Fruit fly (Drosophila melanogaster) whole organism, wandering third instar larva: ENCODE results near the gene CG34355.

ENCODE experiments used
- Abd-B ChIP-seq: fragments of >200 bp; optimal IDR thresholded peaks from 2 replicates; lab custom pipeline; 2017; ENCODE audit warnings: missing biosample characterization, missing genetic modification characterization
- CG32264 ChIP-seq: fragments of 200-800 bp; sonication (Bioruptor generic); optimal IDR thresholded peaks from 2 replicates; lab custom pipeline; 2016; ENCODE audit warnings: missing biosample characterization, missing genetic modification characterization
- CG9705 ChIP-seq: fragments of 200-800 bp; sonication (Bioruptor generic); optimal IDR thresholded peaks from 2 replicates; lab custom pipeline; 2018; ENCODE audit warnings: missing biosample characterization, mild to moderate bottlenecking, missing genetic modification characterization
- CrebA ChIP-seq: fragments of 200-800 bp; sonication (Bioruptor generic); optimal IDR thresholded peaks from 2 replicates; lab custom pipeline; 2016; ENCODE audit warnings: missing biosample characterization, mild to moderate bottlenecking, missing genetic modification characterization, borderline replicate concordance
- Dfd ChIP-seq: fragments of >200 bp; optimal IDR thresholded peaks from 2 replicates; lab custom pipeline; 2017; ENCODE audit warnings: missing biosample characterization, missing genetic modification characterization
- Dif ChIP-seq: fragments of 200-275, 200-300 bp; sonication (Bioruptor generic); optimal IDR thresholded peaks from 2 replicates; lab custom pipeline; 2018; ENCODE audit warnings: missing biosample characterization, missing genetic modification characterization; ENCODE audit not compliant: partially characterized antibody
- GATAd ChIP-seq: sonication (Bioruptor generic); optimal IDR thresholded peaks from 2 replicates; lab custom pipeline; 2016; ENCODE audit warnings: missing biosample characterization, missing genetic modification characterization
- HLH106 ChIP-seq: fragments of 200-800 bp; optimal IDR thresholded peaks from 3 replicates; lab custom pipeline; 2019; ENCODE audit warnings: missing biosample characterization, mild to moderate bottlenecking, missing genetic modification characterization, moderate library complexity
- Hnf4 ChIP-seq: fragments of 200-800 bp; sonication (Bioruptor generic); optimal IDR thresholded peaks from 2 replicates; lab custom pipeline; 2016; ENCODE audit warnings: missing biosample characterization, mild to moderate bottlenecking, missing genetic modification characterization
- Hr78 ChIP-seq: fragments of >200 bp; optimal IDR thresholded peaks from 2 replicates; lab custom pipeline; 2017; ENCODE audit warnings: missing biosample characterization, missing genetic modification characterization
- Hr83 ChIP-seq: fragments of 200-300 bp; sonication (Bioruptor generic); optimal IDR thresholded peaks from 2 replicates; lab custom pipeline; 2016; ENCODE audit warnings: missing biosample characterization, mild to moderate bottlenecking, missing genetic modification characterization, moderate library complexity; ENCODE audit not compliant: poor library complexity, severe bottlenecking
- Jra ChIP-seq: sonication (Bioruptor generic); optimal IDR thresholded peaks from 2 replicates; lab custom pipeline; 2016; ENCODE audit warnings: missing biosample characterization, missing genetic modification characterization
- Mio ChIP-seq: sonication (Bioruptor generic); optimal IDR thresholded peaks from 2 replicates; lab custom pipeline; 2016; ENCODE audit warnings: missing biosample characterization, missing genetic modification characterization
- Myc ChIP-seq: fragments of >200 bp; optimal IDR thresholded peaks from 2 replicates; lab custom pipeline; 2017
- N ChIP-seq: fragments of >200 bp; optimal IDR thresholded peaks from 2 replicates; lab custom pipeline; 2018; ENCODE audit warnings: missing biosample characterization, missing external identifiers, missing genetic modification characterization
- OdsH ChIP-seq: fragments of 200-800 bp; sonication (Bioruptor generic); optimal IDR thresholded peaks from 2 replicates; lab custom pipeline; 2016; ENCODE audit warnings: missing biosample characterization, mild to moderate bottlenecking, missing genetic modification characterization
- Rel ChIP-seq, 2 experiments: fragments of 200-800 bp; sonication (Bioruptor generic) in 1 of 2; optimal IDR thresholded peaks; 2 replicates in 1 of 2; 3 replicates in 1 of 2; lab custom pipeline; 2016 to 2019; ENCODE audit warnings: mild to moderate bottlenecking in 2 of 2, missing biosample characterization in 2 of 2, missing genetic modification characterization in 2 of 2, moderate library complexity in 1 of 2
- Sp1 ChIP-seq: fragments of 200-800 bp; sonication (Bioruptor generic); optimal IDR thresholded peaks from 3 replicates; lab custom pipeline; 2019; ENCODE audit warnings: missing biosample characterization, mild to moderate bottlenecking, missing genetic modification characterization, moderate library complexity
- Vsx2 ChIP-seq: fragments of 200-300, 225-300 bp; sonication (Bioruptor generic); optimal IDR thresholded peaks from 2 replicates; lab custom pipeline; 2018; ENCODE audit warnings: missing biosample characterization, missing genetic modification characterization; ENCODE audit not compliant: partially characterized antibody
- br ChIP-seq: fragments of 200-800 bp; sonication (Bioruptor generic); optimal IDR thresholded peaks from 2 replicates; lab custom pipeline; 2016; ENCODE audit warnings: missing biosample characterization, missing genetic modification characterization
- brk ChIP-seq: fragments of 200-800 bp; sonication (Bioruptor generic); optimal IDR thresholded peaks from 2 replicates; lab custom pipeline; 2016; ENCODE audit warnings: missing biosample characterization, mild to moderate bottlenecking, missing genetic modification characterization
- dl ChIP-seq, 2 experiments: fragments of 175-275, 200-275 bp in 1 of 2; fragments of 200-275 bp in 1 of 2; sonication (Bioruptor generic); optimal IDR thresholded peaks; lab custom pipeline; 2018; ENCODE audit warnings: mild to moderate bottlenecking in 2 of 2, missing biosample characterization in 2 of 2, missing genetic modification characterization in 2 of 2, moderate library complexity in 2 of 2; ENCODE audit not compliant: partially characterized antibody in 2 of 2, insufficient read depth in 1 of 2
- dmrt93B ChIP-seq: fragments of 200-800 bp; sonication (Bioruptor generic); optimal IDR thresholded peaks from 2 replicates; lab custom pipeline; 2018; ENCODE audit warnings: missing biosample characterization, mild to moderate bottlenecking, missing genetic modification characterization
- dsf ChIP-seq: sonication (Bioruptor generic); optimal IDR thresholded peaks from 2 replicates; lab custom pipeline; 2016; ENCODE audit warnings: missing biosample characterization, missing genetic modification characterization, borderline replicate concordance
- ey ChIP-seq: fragments of 200-800 bp; sonication (Bioruptor generic); optimal IDR thresholded peaks from 2 replicates; lab custom pipeline; 2016; ENCODE audit warnings: missing biosample characterization, missing genetic modification characterization
- foxo ChIP-seq, 2 experiments: fragments of 200-800 bp; sonication (Bioruptor generic); optimal IDR thresholded peaks; 2 replicates in 1 of 2; 3 replicates in 1 of 2; lab custom pipeline; 2016 to 2017; ENCODE audit warnings: missing biosample characterization in 2 of 2, missing genetic modification characterization in 2 of 2
- fru ChIP-seq: fragments of 200-800 bp; sonication (Bioruptor generic); optimal IDR thresholded peaks from 3 replicates; lab custom pipeline; 2016; ENCODE audit warnings: missing biosample characterization, mild to moderate bottlenecking, missing genetic modification characterization
- h ChIP-seq: fragments of 200-800 bp; sonication (Bioruptor generic); optimal IDR thresholded peaks from 3 replicates; lab custom pipeline; 2016; ENCODE audit warnings: missing biosample characterization, mild to moderate bottlenecking, missing genetic modification characterization
- jim ChIP-seq: fragments of 175-275, 200-325 bp; sonication (Bioruptor generic); optimal IDR thresholded peaks from 2 replicates; lab custom pipeline; 2016; ENCODE audit warnings: missing biosample characterization, mild to moderate bottlenecking, missing genetic modification characterization
- lola ChIP-seq: fragments of >200 bp; optimal IDR thresholded peaks from 2 replicates; lab custom pipeline; 2017; ENCODE audit warnings: missing biosample characterization, missing genetic modification characterization
- pan ChIP-seq: fragments of >200 bp; optimal IDR thresholded peaks from 2 replicates; lab custom pipeline; 2017
- psq ChIP-seq: fragments of 200-800 bp; sonication (Bioruptor generic); optimal IDR thresholded peaks from 3 replicates; lab custom pipeline; 2017; ENCODE audit warnings: missing biosample characterization, mild to moderate bottlenecking, missing genetic modification characterization, moderate library complexity
- rgr ChIP-seq: fragments of 200-800 bp; sonication (Bioruptor generic); optimal IDR thresholded peaks from 3 replicates; lab custom pipeline; 2016; ENCODE audit warnings: missing biosample characterization, mild to moderate bottlenecking, missing genetic modification characterization
- sage ChIP-seq: fragments of 200-800 bp; sonication (Bioruptor generic); optimal IDR thresholded peaks from 2 replicates; lab custom pipeline; 2016; ENCODE audit warnings: missing biosample characterization, mild to moderate bottlenecking, missing genetic modification characterization
- sv ChIP-seq: fragments of 200-800 bp; sonication (Bioruptor generic); optimal IDR thresholded peaks from 3 replicates; lab custom pipeline; 2016; ENCODE audit warnings: missing biosample characterization, missing genetic modification characterization
- tai ChIP-seq: sonication (Bioruptor generic); optimal IDR thresholded peaks from 2 replicates; lab custom pipeline; 2016; ENCODE audit warnings: missing biosample characterization, missing genetic modification characterization
- usp ChIP-seq: fragments of >200 bp; optimal IDR thresholded peaks from 2 replicates; lab custom pipeline; 2017; ENCODE audit warnings: missing biosample characterization, missing genetic modification characterization
- woc ChIP-seq: sonication (Bioruptor generic); optimal IDR thresholded peaks from 2 replicates; lab custom pipeline; 2016; ENCODE audit warnings: missing biosample characterization, mild to moderate bottlenecking, missing genetic modification characterization

CG34355 gene

DNA sequence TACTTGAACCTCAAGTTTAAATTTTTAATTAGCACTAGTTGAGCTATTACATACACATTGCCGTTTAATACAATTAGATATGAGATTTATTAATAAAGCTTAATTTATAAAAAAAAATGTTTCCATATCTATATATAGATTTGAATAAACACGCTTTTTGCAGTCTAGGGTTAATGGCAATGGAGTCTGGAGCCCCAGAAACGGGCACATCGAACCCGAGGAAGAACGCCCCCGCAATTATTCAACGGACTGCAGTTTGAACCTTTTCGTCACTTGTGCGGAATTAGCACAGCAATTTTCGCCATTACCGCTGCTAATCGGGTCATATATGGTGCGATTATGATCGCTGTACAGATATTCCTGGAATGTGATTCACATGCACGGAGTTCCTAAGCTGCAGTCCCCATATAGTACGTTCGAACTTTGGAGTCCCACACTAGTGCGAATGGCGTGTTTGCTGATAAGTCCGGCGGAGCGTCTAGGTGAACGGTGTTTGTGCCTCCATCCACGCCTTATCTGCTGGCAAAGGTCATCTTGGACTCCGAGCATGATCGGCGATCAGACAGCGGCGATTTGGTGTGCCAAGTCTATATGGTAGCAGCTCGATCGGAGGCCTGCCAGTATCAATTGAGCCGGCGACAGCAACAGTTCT, 39.9 kb upstream of the CG34355 start, which contains the start of gene Lsd-1:
Lsd-1 (plus strand) TSS at position 236 of the 652 bp plus-strand sequence.
- TF ChIP-seq Myc (lab: Kevin White, UChicago) (no peak), dsf (no peak), Sp1 (peak; percentile 76), Rel (GFP tag; optimal IDR thresholded peaks at IDR 0.05; lab: Kevin White, UChicago) (peak; percentile 23), Rel (tag; optimal IDR thresholded peaks at IDR 0.05; lab: Kevin White, UChicago) (peak; percentile 85), rgr (GFP tag; lab: Kevin White, UChicago) (peak; percentile 37), CG32264 (no peak), Hr83 (GFP tag; lab: Kevin White, UChicago) (no peak), Hnf4 (peak; percentile 30), fru (no peak), Dif (GFP tag; lab: Kevin White, UChicago) (no peak), CrebA (GFP tag; lab: Kevin White, UChicago) (no peak), psq (GFP tag; lab: Kevin White, UChicago) (no peak), dl (GFP tag; optimal IDR thresholded peaks at IDR 0.05; lab: Kevin White, UChicago; ENCODE audit: insufficient read depth in 1 of 2, partially characterized antibody in 2 of 2) (no peak), HLH106 (tag; lab: Kevin White, UChicago) (peak; percentile 62), Jra (no peak), h (GFP tag; lab: Kevin White, UChicago) (peak; percentile 31), foxo (GFP tag; optimal IDR thresholded peaks at IDR 0.05; lab: Kevin White, UChicago) (peak in 1 of 2 experiments; percentile 11), lola (GFP tag; lab: Kevin White, UChicago) (no peak)

DNA sequence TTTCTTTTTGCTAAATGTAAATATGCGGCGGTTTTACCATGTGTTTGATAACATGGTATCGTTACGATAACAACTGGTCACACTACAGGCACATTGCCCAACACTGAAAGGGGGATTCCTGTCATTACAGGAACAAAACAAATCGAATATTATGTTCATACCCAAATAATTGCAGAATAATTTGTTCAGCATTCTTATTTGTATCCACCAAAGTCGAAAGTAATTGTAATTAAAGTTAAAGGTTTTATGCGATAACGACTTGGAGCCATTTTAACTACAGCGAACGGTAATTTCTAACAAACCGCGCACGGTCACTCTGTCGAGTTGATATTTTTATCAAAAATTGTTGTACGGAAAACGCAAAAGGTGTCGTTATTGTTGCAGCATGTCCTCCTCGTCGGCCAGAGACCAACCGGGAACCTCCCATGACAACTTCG, 36.2 kb upstream of the CG34355 start, which contains the start of the genes CG10214 and CG10375:
CG10214 (minus strand) TSS at position 72 of the 437 bp plus-strand sequence.
CG10375 (plus strand) TSS at position 296 of the 437 bp plus-strand sequence.
- TF ChIP-seq Hr78 (GFP tag; lab: Kevin White, UChicago) (no peak), sage (no peak), psq (GFP tag; lab: Kevin White, UChicago) (peak; percentile 51), Hnf4 (no peak), Dfd (GFP tag; lab: Kevin White, UChicago) (no peak), CrebA (GFP tag; lab: Kevin White, UChicago) (no peak), Hr83 (GFP tag; lab: Kevin White, UChicago) (peak; percentile 72), foxo (GFP tag; optimal IDR thresholded peaks at IDR 0.05; lab: Kevin White, UChicago) (peak in 1 of 2 experiments; percentile 86), dsf (no peak), Mio (GFP tag; lab: Kevin White, UChicago) (peak; percentile 21), tai (GFP tag; lab: Kevin White, UChicago) (no peak), HLH106 (tag; lab: Kevin White, UChicago) (peak; percentile 68), Vsx2 (GFP tag; lab: Kevin White, UChicago) (no peak), lola (GFP tag; lab: Kevin White, UChicago) (no peak), dl (GFP tag; optimal IDR thresholded peaks at IDR 0.05; lab: Kevin White, UChicago; ENCODE audit: insufficient read depth in 1 of 2, partially characterized antibody in 2 of 2) (no peak), ey (GFP tag; lab: Kevin White, UChicago) (peak; percentile 79), N (GFP tag; lab: Kevin White, UChicago) (no peak), Abd-B (GFP tag; lab: Kevin White, UChicago) (no peak), rgr (GFP tag; lab: Kevin White, UChicago) (peak; percentile 86), woc (GFP tag; lab: Kevin White, UChicago) (peak; percentile 53), dmrt93B (GFP tag; lab: Kevin White, UChicago) (peak; percentile 26), usp (GFP tag; lab: Kevin White, UChicago) (no peak), Sp1 (peak; percentile 71), pan (lab: Kevin White, UChicago) (no peak), CG32264 (peak; percentile 59), Dif (GFP tag; lab: Kevin White, UChicago) (no peak), CG9705 (peak; percentile 51), Myc (lab: Kevin White, UChicago) (peak; percentile 62), jim (GFP tag; lab: Kevin White, UChicago) (no peak), h (GFP tag; lab: Kevin White, UChicago) (peak; percentile 82), Jra (peak; percentile 67), Rel (GFP tag; optimal IDR thresholded peaks at IDR 0.05; lab: Kevin White, UChicago) (no peak), Rel (tag; optimal IDR thresholded peaks at IDR 0.05; lab: Kevin White, UChicago) (peak; percentile 95), fru (peak; percentile 75), br (peak; percentile 66), sv (GFP tag; lab: Kevin White, UChicago) (peak; percentile 75), OdsH (GFP tag; lab: Kevin White, UChicago) (peak; percentile 68), GATAd (GFP tag; lab: Kevin White, UChicago) (peak; percentile 22), brk (GFP tag; lab: Kevin White, UChicago) (no peak)
